Worm (Caenorhabditis elegans) whole organism, young adult: ENCODE results near the gene C13A2.9.

Experiments used
- F33H1.4 ChIP-seq: fragments of 200-800 bp; sonication (Bioruptor generic); IDR thresholded peaks from 2 replicates; pipeline ENCODE4 v1.3.6; 2022; ENCODE audit warnings: missing genetic modification reagents, missing genetic modification characterization, missing compliant biosample characterization
- Y95B8A.8 ChIP-seq: fragments of 200-800 bp; sonication (Bioruptor generic); IDR thresholded peaks from 2 replicates; pipeline ENCODE4 v1.3.6; 2022; ENCODE audit warnings: missing genetic modification reagents, missing genetic modification characterization, missing compliant biosample characterization
- ceh-58 ChIP-seq: fragments of 200-800 bp; sonication (Bioruptor generic); IDR thresholded peaks from 2 replicates; pipeline ENCODE4 v1.3.6; 2022; ENCODE audit warnings: missing genetic modification characterization, missing compliant biosample characterization
- rec-8 ChIP-seq, 2 experiments: sonication (generic microtip); optimal IDR thresholded peaks; 2 replicates each; lab custom pipeline; 2016; ENCODE audit warnings: mild to moderate bottlenecking in 2 of 2, missing genetic modification characterization in 2 of 2, missing genetic modification reagents in 2 of 2, missing genotype in 2 of 2, missing biosample characterization in 1 of 2, missing compliant biosample characterization in 1 of 2, moderate library complexity in 1 of 2
- zim-3 ChIP-seq: sonication (generic microtip); optimal IDR thresholded peaks from 2 replicates; lab custom pipeline; 2017; ENCODE audit warnings: mild to moderate bottlenecking, missing genetic modification characterization, moderate library complexity, missing compliant biosample characterization
- ztf-25 ChIP-seq: fragments of 200-800 bp; sonication (Bioruptor generic); IDR thresholded peaks from 2 replicates; pipeline ENCODE4 v1.3.6; 2022; ENCODE audit warnings: missing genetic modification reagents, missing genetic modification characterization, missing compliant biosample characterization

DNA sequence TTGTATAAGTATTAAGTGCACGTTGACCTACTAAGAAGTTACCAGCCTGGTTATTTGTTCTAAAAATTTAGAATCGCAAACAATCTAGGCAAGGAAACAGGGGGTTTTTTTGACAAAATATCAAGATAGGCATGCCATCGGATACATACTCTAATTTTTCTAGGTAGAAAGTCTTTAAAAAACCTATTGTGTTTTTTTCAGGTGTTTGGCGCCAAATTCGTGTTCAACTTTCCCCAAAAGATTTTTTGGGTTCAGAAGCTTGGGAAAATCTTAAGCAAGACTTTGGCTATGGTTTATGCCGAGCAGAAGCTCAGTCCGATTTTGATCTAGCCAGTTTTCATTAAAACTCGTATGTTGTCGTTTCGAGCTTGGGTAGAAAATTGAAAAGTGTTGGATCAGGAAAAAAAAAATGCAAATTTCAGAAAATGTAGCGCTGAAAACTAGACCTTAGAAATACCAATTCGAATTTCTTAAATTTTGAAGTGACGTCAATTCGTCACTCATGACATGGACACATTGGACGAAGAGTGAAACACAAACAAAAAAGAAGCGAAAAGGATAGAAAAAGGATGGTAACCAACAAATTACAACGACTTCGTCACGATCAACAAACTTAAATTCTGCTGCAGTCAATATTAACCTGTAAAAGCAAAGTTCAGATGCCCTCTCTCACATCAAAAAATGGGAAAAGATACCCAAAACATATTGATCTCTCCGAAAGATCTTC, 15.6 kb downstream of the C13A2.9 start:
- TF ChIP-seq ztf-25 (GFP tag; lab: Robert Waterston, UW), result no peak
- TF ChIP-seq Y95B8A.8 (GFP tag; lab: Robert Waterston, UW), result no peak
- no peak for TF ChIP-seq rec-8 (tag; optimal IDR thresholded peaks at IDR 0.05; lab: Kevin White, UChicago)
- no peak for TF ChIP-seq zim-3 (tag; lab: Kevin White, UChicago)
- no peak for TF ChIP-seq ceh-58 (GFP tag; lab: Robert Waterston, UW)
- no peak for TF ChIP-seq F33H1.4 (GFP tag; lab: Robert Waterston, UW)
